4 worm cellular contexts compared by ENCODE assay signal in genomic region chrX:7573172-7573571, ce11.
TF ChIP-seq lines count a peak whose summit lies in the region.

No protein-coding gene starts in this region.

TF ChIP-seq in whole organism, L1 larva, 84 proteins besides CTCF, POLR2A, EP300 and RAD21:
- TF ChIP-seq efl-1 (optimal IDR thresholded peaks at IDR 0.05; lab: Kevin White, UChicago) (no peak), efl-1 (GFP tag; optimal IDR thresholded peaks at IDR 0.05 in 1 of 2; lab: Kevin White, UChicago) (peak in 1 of 2 experiments; percentile 87), dsc-1 (tag; optimal IDR thresholded peaks at IDR 0.05; lab: Kevin White, UChicago) (peak; percentile 72), zip-4 (GFP tag; optimal IDR thresholded peaks at IDR 0.05; lab: Kevin White, UChicago) (no peak)

TF ChIP-seq in whole organism, L2 larva, 48 proteins besides CTCF, POLR2A, EP300 and RAD21:
- TF ChIP-seq aly-2 (tag; optimal IDR thresholded peaks at IDR 0.05; lab: Kevin White, UChicago) (no peak), unc-55 (GFP tag; optimal IDR thresholded peaks at IDR 0.05; lab: Kevin White, UChicago) (peak; percentile 18)

TF ChIP-seq in whole organism, L4 larva, 104 proteins besides CTCF, POLR2A, EP300 and RAD21:
- TF ChIP-seq fos-1 (tag; optimal IDR thresholded peaks at IDR 0.05; lab: Kevin White, UChicago) (no peak), aha-1 (tag; lab: Kevin White, UChicago) (peak; percentile 5)

TF ChIP-seq in whole organism, young adult, 124 proteins besides CTCF, POLR2A, EP300 and RAD21:
- TF ChIP-seq snpc-4 (GFP tag; optimal IDR thresholded peaks at IDR 0.05; lab: Kevin White, UChicago), result no peak
- no peak for TF ChIP-seq snpc-4 (tag; optimal IDR thresholded peaks at IDR 0.05; lab: Kevin White, UChicago)
- TF ChIP-seq cebp-1 (GFP tag; IDR thresholded peaks at IDR 0.05; lab: Robert Waterston, UW), result no peak
- TF ChIP-seq cebp-1 (tag; optimal IDR thresholded peaks at IDR 0.05; lab: Kevin White, UChicago), result peak; percentile 75
- no peak for TF ChIP-seq athp-1 (tag; optimal IDR thresholded peaks at IDR 0.05; lab: Kevin White, UChicago)
- TF ChIP-seq unc-130 (GFP tag; optimal IDR thresholded peaks at IDR 0.05; lab: Kevin White, UChicago), result no peak
- no peak for TF ChIP-seq gei-17 (GFP tag; optimal IDR thresholded peaks at IDR 0.05; lab: Kevin White, UChicago)
- no peak for TF ChIP-seq atf-7 (tag; optimal IDR thresholded peaks at IDR 0.05; lab: Kevin White, UChicago)
